Worm (Caenorhabditis elegans) whole organism, L1 larva: ENCODE data around the gene B0280.11.

Experiments
- C04F5.9 ChIP-seq: sonication (generic microtip); optimal IDR thresholded peaks from 2 replicates; lab custom pipeline; 2016; ENCODE audit warnings: missing genetic modification characterization, missing compliant biosample characterization
- C34B4.2 ChIP-seq: sonication (generic microtip); optimal IDR thresholded peaks from 2 replicates; lab custom pipeline; 2017; ENCODE audit warnings: mild to moderate bottlenecking, missing genetic modification characterization, missing compliant biosample characterization
- F16B12.6 ChIP-seq: fragments of 150-350 bp; optimal IDR thresholded peaks from 2 replicates; lab custom pipeline; 2014; ENCODE audit warnings: missing biosample characterization, missing genetic modification characterization
- aha-1 ChIP-seq: fragments of 150-350 bp; optimal IDR thresholded peaks from 2 replicates; lab custom pipeline; 2014; ENCODE audit warnings: missing biosample characterization, missing genetic modification characterization
- aly-2 ChIP-seq: fragments of 150-350 bp; optimal IDR thresholded peaks from 2 replicates; lab custom pipeline; 2014; ENCODE audit warnings: missing biosample characterization, missing genetic modification characterization
- ama-1 ChIP-seq: fragments of 150-350 bp; optimal IDR thresholded peaks from 2 replicates; lab custom pipeline; 2014
- blmp-1 ChIP-seq: fragments of 150-350 bp; optimal IDR thresholded peaks from 2 replicates; lab custom pipeline; 2014; ENCODE audit warnings: missing biosample characterization, missing genetic modification characterization
- ceh-88 ChIP-seq: fragments of 200-800 bp; sonication (Bioruptor generic); IDR thresholded peaks from 2 replicates; pipeline ENCODE4 v1.3.6; 2022; ENCODE audit warnings: missing genetic modification characterization, missing compliant biosample characterization
- efl-1 ChIP-seq, 4 experiments: fragments of 150-350 bp; optimal IDR thresholded peaks in 3 of 4; peaks in 1 of 4; 1 replicate in 1 of 4; 2 replicates in 3 of 4; lab custom pipeline; 2014; ENCODE audit warnings: missing biosample characterization in 2 of 4, missing genetic modification characterization in 2 of 4, missing genetic modification reagents in 2 of 4
- egl-27 ChIP-seq, 2 experiments: fragments of 150-350 bp in 1 of 2; sonication (generic microtip); optimal IDR thresholded peaks; 3 replicates each; lab custom pipeline; 2017 to 2018; ENCODE audit warnings: missing biosample characterization in 2 of 2, missing genetic modification characterization in 2 of 2, missing genetic modification reagents in 2 of 2
- fkh-10 ChIP-seq: sonication (generic microtip); optimal IDR thresholded peaks from 2 replicates; lab custom pipeline; 2017; ENCODE audit warnings: missing biosample characterization, missing genetic modification reagents, missing genetic modification characterization
- fkh-4 ChIP-seq: sonication (generic microtip); optimal IDR thresholded peaks from 2 replicates; lab custom pipeline; 2016; ENCODE audit warnings: missing compliant biosample characterization, missing genetic modification characterization, borderline replicate concordance
- fkh-8 ChIP-seq: sonication (generic microtip); optimal IDR thresholded peaks from 2 replicates; lab custom pipeline; 2016; ENCODE audit warnings: mild to moderate bottlenecking, missing genetic modification characterization, missing compliant biosample characterization
- grh-1 ChIP-seq: fragments of 200-800 bp; sonication (Bioruptor generic); IDR thresholded peaks from 2 replicates; pipeline ENCODE4 v1.3.6; 2022; ENCODE audit warnings: missing genetic modification reagents, missing genetic modification characterization, missing compliant biosample characterization
- hlh-17 ChIP-seq: fragments of 200-800 bp; sonication (Bioruptor generic); optimal IDR thresholded peaks from 2 replicates; lab custom pipeline; 2018; ENCODE audit warnings: missing genetic modification characterization, mild to moderate bottlenecking, missing compliant biosample characterization, moderate library complexity, borderline replicate concordance
- hlh-4 ChIP-seq: sonication (generic microtip); optimal IDR thresholded peaks from 2 replicates; lab custom pipeline; 2016; ENCODE audit warnings: mild to moderate bottlenecking, missing genetic modification characterization, missing compliant biosample characterization
- isw-1 ChIP-seq: fragments of 200-800 bp; sonication (Bioruptor generic); IDR thresholded peaks from 2 replicates; pipeline ENCODE4 v1.3.6; 2022; ENCODE audit warnings: missing genetic modification characterization, missing compliant biosample characterization
- jun-1 ChIP-seq: fragments of 150-350 bp; optimal IDR thresholded peaks from 2 replicates; lab custom pipeline; 2014; ENCODE audit warnings: missing biosample characterization, missing genetic modification reagents, missing genetic modification characterization
- lin-14 ChIP-seq: fragments of 200-800 bp; sonication (Bioruptor generic); optimal IDR thresholded peaks from 2 replicates; lab custom pipeline; 2018; ENCODE audit warnings: mild to moderate bottlenecking, missing genetic modification characterization, moderate library complexity, missing compliant biosample characterization
- lin-35 ChIP-seq, 2 experiments: fragments of 150-350 bp; optimal IDR thresholded peaks; 2 replicates each; lab custom pipeline; 2014; ENCODE audit warnings: missing biosample characterization in 2 of 2, missing genetic modification characterization in 2 of 2, missing genetic modification reagents in 2 of 2
- lin-39 ChIP-seq: fragments of 150-350 bp; optimal IDR thresholded peaks from 2 replicates; lab custom pipeline; 2014; ENCODE audit warnings: missing biosample characterization, missing genetic modification reagents, missing genetic modification characterization
- lsy-2 ChIP-seq, 2 experiments: fragments of 150-350 bp; optimal IDR thresholded peaks; 2 replicates each; lab custom pipeline; 2014; ENCODE audit warnings: missing biosample characterization in 2 of 2, missing genetic modification characterization in 2 of 2
- mab-9 ChIP-seq: fragments of 200-800 bp; sonication (Bioruptor generic); IDR thresholded peaks from 2 replicates; pipeline ENCODE4 v1.3.6; 2022; ENCODE audit warnings: missing genetic modification reagents, missing genetic modification characterization, missing compliant biosample characterization
- mef-2 ChIP-seq: fragments of 150-350 bp; optimal IDR thresholded peaks from 2 replicates; lab custom pipeline; 2014; ENCODE audit warnings: missing biosample characterization, missing genetic modification characterization
- mep-1 ChIP-seq: fragments of 150-350 bp; optimal IDR thresholded peaks from 2 replicates; lab custom pipeline; 2014; ENCODE audit warnings: missing biosample characterization, missing genetic modification characterization
- nhr-19 ChIP-seq: fragments of 200-800 bp; sonication (Bioruptor generic); conservative IDR thresholded peaks from 2 replicates; pipeline ENCODE4 v1.3.6; 2022; ENCODE audit warnings: missing genetic modification characterization, missing compliant biosample characterization
- nhr-20 ChIP-seq: sonication (generic microtip); optimal IDR thresholded peaks from 2 replicates; lab custom pipeline; 2016; ENCODE audit warnings: mild to moderate bottlenecking, missing genetic modification characterization, missing compliant biosample characterization
- nhr-237 ChIP-seq: fragments of 150-350 bp; optimal IDR thresholded peaks from 2 replicates; lab custom pipeline; 2014; ENCODE audit warnings: missing biosample characterization, missing genetic modification characterization
- nhr-28 ChIP-seq: fragments of 150-350 bp; optimal IDR thresholded peaks from 2 replicates; lab custom pipeline; 2014; ENCODE audit warnings: missing biosample characterization, missing genetic modification characterization
- nhr-47 ChIP-seq: sonication (generic microtip); optimal IDR thresholded peaks from 2 replicates; lab custom pipeline; 2016; ENCODE audit warnings: mild to moderate bottlenecking, missing genetic modification characterization, moderate library complexity, missing compliant biosample characterization
- nhr-71 ChIP-seq: sonication (generic microtip); optimal IDR thresholded peaks from 2 replicates; lab custom pipeline; 2016; ENCODE audit warnings: mild to moderate bottlenecking, missing genetic modification characterization, moderate library complexity, missing compliant biosample characterization
- nhr-76 ChIP-seq: sonication (generic microtip); optimal IDR thresholded peaks from 2 replicates; lab custom pipeline; 2017; ENCODE audit warnings: missing biosample characterization, missing genetic modification characterization
- nhr-77 ChIP-seq: fragments of 150-350 bp; optimal IDR thresholded peaks from 2 replicates; lab custom pipeline; 2014; ENCODE audit warnings: missing biosample characterization, missing genetic modification characterization
- pag-3 ChIP-seq: sonication (generic microtip); optimal IDR thresholded peaks from 2 replicates; lab custom pipeline; 2017; ENCODE audit warnings: missing genetic modification characterization, mild to moderate bottlenecking, missing compliant biosample characterization, antibody characterized with exemption, borderline replicate concordance; ENCODE audit not compliant: insufficient read depth
- pax-3 ChIP-seq: fragments of 200-800 bp; sonication (Bioruptor generic); optimal IDR thresholded peaks from 2 replicates; lab custom pipeline; 2018; ENCODE audit warnings: mild to moderate bottlenecking, missing genetic modification characterization, moderate library complexity, missing compliant biosample characterization
- pqm-1 ChIP-seq: sonication (generic microtip); optimal IDR thresholded peaks from 3 replicates; lab custom pipeline; 2017; ENCODE audit warnings: missing biosample characterization, missing genetic modification characterization
- rnt-1 ChIP-seq: sonication (generic microtip); optimal IDR thresholded peaks from 2 replicates; lab custom pipeline; 2016; ENCODE audit warnings: mild to moderate bottlenecking, missing genetic modification characterization, moderate library complexity, missing compliant biosample characterization
- snu-23 ChIP-seq: sonication (generic microtip); optimal IDR thresholded peaks from 2 replicates; lab custom pipeline; 2016; ENCODE audit warnings: missing genetic modification characterization, missing compliant biosample characterization
- sox-4 ChIP-seq: sonication (generic microtip); optimal IDR thresholded peaks from 2 replicates; lab custom pipeline; 2016; ENCODE audit warnings: missing genetic modification characterization, missing compliant biosample characterization
- sup-37 ChIP-seq: fragments of 200-800 bp; sonication (Bioruptor generic); optimal IDR thresholded peaks from 2 replicates; lab custom pipeline; 2018; ENCODE audit warnings: mild to moderate bottlenecking, missing genetic modification characterization, missing compliant biosample characterization
- swsn-7 ChIP-seq: sonication (generic microtip); optimal IDR thresholded peaks from 2 replicates; lab custom pipeline; 2016; ENCODE audit warnings: missing genetic modification characterization, missing compliant biosample characterization
- tbx-2 ChIP-seq: sonication (generic microtip); optimal IDR thresholded peaks from 2 replicates; lab custom pipeline; 2016; ENCODE audit warnings: missing genetic modification characterization, missing compliant biosample characterization
- unc-130 ChIP-seq: fragments of 150-350 bp; optimal IDR thresholded peaks from 2 replicates; lab custom pipeline; 2017; ENCODE audit warnings: missing biosample characterization, missing genetic modification characterization, inconsistent platforms
- unc-30 ChIP-seq: sonication (generic microtip); optimal IDR thresholded peaks from 2 replicates; lab custom pipeline; 2017; ENCODE audit warnings: missing biosample characterization, missing genetic modification characterization
- unc-86 ChIP-seq: sonication (generic microtip); optimal IDR thresholded peaks from 2 replicates; lab custom pipeline; 2016; ENCODE audit warnings: missing genetic modification characterization, missing compliant biosample characterization
- vab-15 ChIP-seq: sonication (generic microtip); optimal IDR thresholded peaks from 2 replicates; lab custom pipeline; 2017; ENCODE audit warnings: missing genotype, mild to moderate bottlenecking, missing genetic modification characterization, missing compliant biosample characterization
- zag-1 ChIP-seq: fragments of 150-350 bp; optimal IDR thresholded peaks from 2 replicates; lab custom pipeline; 2014; ENCODE audit warnings: missing biosample characterization, missing genetic modification characterization
- ztf-4 ChIP-seq: fragments of 150-350 bp; optimal IDR thresholded peaks from 2 replicates; lab custom pipeline; 2014; ENCODE audit warnings: missing biosample characterization, missing genetic modification characterization

B0280.11 gene

ce11 chrIII:7138178-7138577, at the start of gene B0280.11:
B0280.11 (minus strand) TSS chrIII:7138278.
- no peak for TF ChIP-seq efl-1 (optimal IDR thresholded peaks at IDR 0.05; lab: Kevin White, UChicago)
- peak in 1 of 2 experiments; percentile 39 for TF ChIP-seq efl-1 (GFP tag; optimal IDR thresholded peaks at IDR 0.05 in 1 of 2; lab: Kevin White, UChicago)
- no peak for TF ChIP-seq F16B12.6 (tag; lab: Kevin White, UChicago)

ce11 chrIII:7185473-7185872, 47.4 kb upstream of the B0280.11 start, which contains the start of gene F37C12.14:
F37C12.14 (minus strand) TSS chrIII:7185573.
- no peak for TF ChIP-seq hlh-4 (tag; lab: Kevin White, UChicago)
- no peak for TF ChIP-seq aha-1 (tag; lab: Kevin White, UChicago)
- no peak for TF ChIP-seq swsn-7 (tag; lab: Kevin White, UChicago)
- TF ChIP-seq zag-1 (tag; lab: Kevin White, UChicago): no peak
- TF ChIP-seq nhr-20 (tag; lab: Kevin White, UChicago): no peak
- TF ChIP-seq egl-27 (tag; optimal IDR thresholded peaks at IDR 0.05; lab: Kevin White, UChicago): no peak
- TF ChIP-seq aly-2 (tag; lab: Kevin White, UChicago): no peak
- no peak for TF ChIP-seq ceh-88 (GFP tag; lab: Robert Waterston, UW)
- TF ChIP-seq isw-1 (GFP tag; lab: Robert Waterston, UW): no peak

ce11 chrIII:7184022-7184421, 45.9 kb upstream of the B0280.11 start, which contains the start of gene yju-2:
yju-2 (plus strand) TSS chrIII:7184336.
- TF ChIP-seq nhr-71 (peak; percentile 69), nhr-237 (tag; lab: Kevin White, UChicago) (peak; percentile 51), aha-1 (tag; lab: Kevin White, UChicago) (no peak), zag-1 (tag; lab: Kevin White, UChicago) (no peak), lin-39 (no peak), hlh-17 (GFP tag; lab: Kevin White, UChicago) (no peak), mab-9 (GFP tag; lab: Robert Waterston, UW) (no peak), snu-23 (GFP tag; lab: Kevin White, UChicago) (peak; percentile 72), unc-130 (tag; lab: Kevin White, UChicago) (no peak), fkh-4 (tag; lab: Kevin White, UChicago) (no peak), nhr-76 (tag; lab: Kevin White, UChicago) (no peak), mef-2 (tag; lab: Kevin White, UChicago) (no peak), swsn-7 (tag; lab: Kevin White, UChicago) (peak; percentile 27), blmp-1 (peak; percentile 63), fkh-8 (tag; lab: Kevin White, UChicago) (peak; percentile 33), rnt-1 (tag; lab: Kevin White, UChicago) (peak; percentile 65), lin-14 (GFP tag; lab: Kevin White, UChicago) (peak; percentile 59), sox-4 (tag; lab: Kevin White, UChicago) (no peak), egl-27 (tag; optimal IDR thresholded peaks at IDR 0.05; lab: Kevin White, UChicago) (peak in 1 of 2 experiments; percentile 57), C04F5.9 (tag; lab: Kevin White, UChicago) (no peak), unc-30 (tag; lab: Kevin White, UChicago) (no peak), pax-3 (tag; lab: Kevin White, UChicago) (no peak), mep-1 (tag; lab: Kevin White, UChicago) (peak; percentile 47), grh-1 (GFP tag; lab: Robert Waterston, UW) (no peak), nhr-47 (tag; lab: Kevin White, UChicago) (peak; percentile 61), C34B4.2 (tag; lab: Kevin White, UChicago) (no peak), lin-35 (GFP tag; optimal IDR thresholded peaks at IDR 0.05; lab: Kevin White, UChicago) (peak; percentile 53 to 86), pqm-1 (tag; lab: Kevin White, UChicago) (no peak), unc-86 (peak; percentile 16), sup-37 (GFP tag; lab: Kevin White, UChicago) (no peak), nhr-19 (GFP tag; lab: Robert Waterston, UW) (peak; percentile 30), nhr-28 (tag; lab: Kevin White, UChicago) (no peak), fkh-10 (GFP tag; lab: Kevin White, UChicago) (no peak), ztf-4 (peak; percentile 28), F16B12.6 (tag; lab: Kevin White, UChicago) (peak; percentile 45), nhr-77 (tag; lab: Kevin White, UChicago) (peak; percentile 21), jun-1 (tag; lab: Kevin White, UChicago) (no peak), tbx-2 (tag; lab: Kevin White, UChicago) (peak; percentile 13), ama-1 (lab: Kevin White, UChicago) (peak; percentile 31), lsy-2 (tag; optimal IDR thresholded peaks at IDR 0.05; lab: Kevin White, UChicago) (peak; percentile 64 to 90), vab-15 (tag; lab: Kevin White, UChicago) (peak; percentile 1), pag-3 (no peak)
